Worm (Caenorhabditis elegans): ENCODE results near the gene col-158.

col-158 gene

ce11 chrV:11879732-11880131, 50.4 kb downstream of the col-158 start, which contains the start of gene sulp-5:
Gene sulp-5, plus strand, starts transcription at chrV:11880032.
- TF ChIP-seq mab-9 (GFP tag; IDR thresholded peaks at IDR 0.05) (no peak), nhr-71 (tag; optimal IDR thresholded peaks at IDR 0.05) (no peak), sptf-1 (tag; optimal IDR thresholded peaks at IDR 0.05) (no peak), lin-15B (tag; optimal IDR thresholded peaks at IDR 0.05) (no peak), nhr-85 (tag) (peak; percentile 41), ztf-4 (tag; optimal IDR thresholded peaks at IDR 0.05) (no peak), sup-37 (GFP tag; optimal IDR thresholded peaks at IDR 0.05) (no peak)
